Worm (Caenorhabditis elegans) whole organism, L1 larva: ENCODE results near the gene F11D11.21.

Experiments used
- C16A3.4 ChIP-seq: fragments of 150-350 bp; optimal IDR thresholded peaks from 2 replicates; lab custom pipeline; 2014; ENCODE audit warnings: missing biosample characterization, missing genetic modification characterization
- alr-1 ChIP-seq: fragments of 200-800 bp; sonication (Bioruptor generic); optimal IDR thresholded peaks from 2 replicates; lab custom pipeline; 2018; ENCODE audit warnings: borderline replicate concordance, mild to moderate bottlenecking, missing genetic modification characterization, missing compliant biosample characterization
- ceh-63 ChIP-seq: fragments of 200-800 bp; sonication (Bioruptor generic); optimal IDR thresholded peaks from 2 replicates; lab custom pipeline; 2018; ENCODE audit warnings: mild to moderate bottlenecking, missing genetic modification characterization, missing compliant biosample characterization
- ceh-8 ChIP-seq: fragments of 200-800 bp; sonication (Bioruptor generic); optimal IDR thresholded peaks from 2 replicates; lab custom pipeline; 2018; ENCODE audit warnings: mild to moderate bottlenecking, missing genetic modification characterization, moderate library complexity, missing compliant biosample characterization
- dsc-1 ChIP-seq: sonication (generic microtip); optimal IDR thresholded peaks from 2 replicates; lab custom pipeline; 2016; ENCODE audit warnings: mild to moderate bottlenecking, missing genetic modification characterization, missing compliant biosample characterization
- efl-1 ChIP-seq, 4 experiments: fragments of 150-350 bp; optimal IDR thresholded peaks in 3 of 4; peaks in 1 of 4; 1 replicate in 1 of 4; 2 replicates in 3 of 4; lab custom pipeline; 2014; ENCODE audit warnings: missing biosample characterization in 2 of 4, missing genetic modification characterization in 2 of 4, missing genetic modification reagents in 2 of 4
- egl-13 ChIP-seq: sonication (generic microtip); optimal IDR thresholded peaks from 2 replicates; lab custom pipeline; 2016; ENCODE audit warnings: missing genotype, missing genetic modification reagents, missing genetic modification characterization, missing compliant biosample characterization
- egl-27 ChIP-seq, 2 experiments: fragments of 150-350 bp in 1 of 2; sonication (generic microtip); optimal IDR thresholded peaks; 3 replicates each; lab custom pipeline; 2017 to 2018; ENCODE audit warnings: missing biosample characterization in 2 of 2, missing genetic modification characterization in 2 of 2, missing genetic modification reagents in 2 of 2
- fkh-4 ChIP-seq: sonication (generic microtip); optimal IDR thresholded peaks from 2 replicates; lab custom pipeline; 2016; ENCODE audit warnings: missing compliant biosample characterization, missing genetic modification characterization, borderline replicate concordance
- fkh-8 ChIP-seq: sonication (generic microtip); optimal IDR thresholded peaks from 2 replicates; lab custom pipeline; 2016; ENCODE audit warnings: mild to moderate bottlenecking, missing genetic modification characterization, missing compliant biosample characterization
- hlh-4 ChIP-seq: sonication (generic microtip); optimal IDR thresholded peaks from 2 replicates; lab custom pipeline; 2016; ENCODE audit warnings: mild to moderate bottlenecking, missing genetic modification characterization, missing compliant biosample characterization
- jun-1 ChIP-seq: fragments of 150-350 bp; optimal IDR thresholded peaks from 2 replicates; lab custom pipeline; 2014; ENCODE audit warnings: missing biosample characterization, missing genetic modification reagents, missing genetic modification characterization
- lsy-2 ChIP-seq, 2 experiments: fragments of 150-350 bp; optimal IDR thresholded peaks; 2 replicates each; lab custom pipeline; 2014; ENCODE audit warnings: missing biosample characterization in 2 of 2, missing genetic modification characterization in 2 of 2
- mab-9 ChIP-seq: fragments of 200-800 bp; sonication (Bioruptor generic); IDR thresholded peaks from 2 replicates; pipeline ENCODE4 v1.3.6; 2022; ENCODE audit warnings: missing genetic modification reagents, missing genetic modification characterization, missing compliant biosample characterization
- mdl-1 ChIP-seq, 2 experiments: fragments of 150-350 bp; optimal IDR thresholded peaks; 2 replicates each; lab custom pipeline; 2014 to 2017; ENCODE audit warnings: missing biosample characterization in 2 of 2, missing genetic modification characterization in 2 of 2, inconsistent platforms in 1 of 2
- nhr-19 ChIP-seq: fragments of 200-800 bp; sonication (Bioruptor generic); conservative IDR thresholded peaks from 2 replicates; pipeline ENCODE4 v1.3.6; 2022; ENCODE audit warnings: missing genetic modification characterization, missing compliant biosample characterization
- nhr-47 ChIP-seq: sonication (generic microtip); optimal IDR thresholded peaks from 2 replicates; lab custom pipeline; 2016; ENCODE audit warnings: mild to moderate bottlenecking, missing genetic modification characterization, moderate library complexity, missing compliant biosample characterization
- nhr-84 ChIP-seq: sonication (generic microtip); optimal IDR thresholded peaks from 2 replicates; lab custom pipeline; 2017; ENCODE audit warnings: missing biosample characterization, missing genetic modification characterization
- nhr-85 ChIP-seq: sonication (generic microtip); peaks from one replicate; lab custom pipeline; 2016; ENCODE audit warnings: missing genetic modification characterization, inconsistent platforms, missing compliant biosample characterization
- nhr-90 ChIP-seq: sonication (generic microtip); optimal IDR thresholded peaks from 2 replicates; lab custom pipeline; 2016; ENCODE audit warnings: mild to moderate bottlenecking, missing genetic modification characterization, missing compliant biosample characterization; ENCODE audit not compliant: poor library complexity
- pax-3 ChIP-seq: fragments of 200-800 bp; sonication (Bioruptor generic); optimal IDR thresholded peaks from 2 replicates; lab custom pipeline; 2018; ENCODE audit warnings: mild to moderate bottlenecking, missing genetic modification characterization, moderate library complexity, missing compliant biosample characterization
- snu-23 ChIP-seq: sonication (generic microtip); optimal IDR thresholded peaks from 2 replicates; lab custom pipeline; 2016; ENCODE audit warnings: missing genetic modification characterization, missing compliant biosample characterization
- sox-4 ChIP-seq: sonication (generic microtip); optimal IDR thresholded peaks from 2 replicates; lab custom pipeline; 2016; ENCODE audit warnings: missing genetic modification characterization, missing compliant biosample characterization
- sptf-1 ChIP-seq: fragments of 150-350 bp; optimal IDR thresholded peaks from 2 replicates; lab custom pipeline; 2014; ENCODE audit warnings: missing biosample characterization, missing genetic modification characterization
- swsn-7 ChIP-seq: sonication (generic microtip); optimal IDR thresholded peaks from 2 replicates; lab custom pipeline; 2016; ENCODE audit warnings: missing genetic modification characterization, missing compliant biosample characterization
- unc-62 ChIP-seq: fragments of 150-350 bp; optimal IDR thresholded peaks from 2 replicates; lab custom pipeline; 2014; ENCODE audit warnings: missing biosample characterization, missing genetic modification reagents, missing genetic modification characterization
- unc-98 ChIP-seq: fragments of 200-800 bp; sonication (Bioruptor generic); IDR thresholded peaks from 2 replicates; pipeline ENCODE4 v1.3.6; 2022; ENCODE audit warnings: missing genetic modification characterization, missing compliant biosample characterization
- vab-15 ChIP-seq: sonication (generic microtip); optimal IDR thresholded peaks from 2 replicates; lab custom pipeline; 2017; ENCODE audit warnings: missing genotype, mild to moderate bottlenecking, missing genetic modification characterization, missing compliant biosample characterization
- zag-1 ChIP-seq: fragments of 150-350 bp; optimal IDR thresholded peaks from 2 replicates; lab custom pipeline; 2014; ENCODE audit warnings: missing biosample characterization, missing genetic modification characterization
- zip-4 ChIP-seq: fragments of 200-800 bp; sonication (Bioruptor generic); optimal IDR thresholded peaks from 2 replicates; lab custom pipeline; 2018; ENCODE audit warnings: mild to moderate bottlenecking, missing genetic modification characterization, moderate library complexity, missing compliant biosample characterization
- ztf-4 ChIP-seq: fragments of 150-350 bp; optimal IDR thresholded peaks from 2 replicates; lab custom pipeline; 2014; ENCODE audit warnings: missing biosample characterization, missing genetic modification characterization

F11D11.21 gene

DNA sequence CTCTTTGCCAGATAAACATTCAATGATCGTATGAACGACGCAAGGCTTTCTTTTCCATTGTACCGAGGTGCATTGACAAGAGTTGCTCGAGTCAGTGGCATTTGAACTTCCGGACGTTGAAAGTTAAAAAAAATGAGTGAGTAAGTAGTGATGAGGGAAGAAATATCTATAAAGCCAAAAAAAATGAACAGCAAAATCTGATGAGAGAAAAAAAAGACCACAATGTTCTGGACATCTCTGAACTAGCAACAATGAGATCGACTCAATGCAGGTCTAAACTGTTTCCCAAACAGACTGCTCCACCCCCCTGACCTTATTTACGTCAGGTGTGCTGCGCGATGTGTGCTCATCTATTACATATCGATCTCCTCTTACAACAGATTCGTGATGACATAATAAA, at the start of gene F11D11.21, which contains the start of gene F11D11.12:
TSS of gene F11D11.21 (minus strand) at position 101 of the 400 bp plus-strand sequence.
TSS of gene F11D11.12 (minus strand) at position 238 of the 400 bp plus-strand sequence.
- TF ChIP-seq vab-15 = no peak
- no peak for TF ChIP-seq ceh-8 (GFP tag; lab: Kevin White, UChicago)
- no peak for TF ChIP-seq mdl-1 (tag; optimal IDR thresholded peaks at IDR 0.05; lab: Kevin White, UChicago)
- TF ChIP-seq hlh-4 = no peak
- TF ChIP-seq, all 84 proteins: peak for 0

DNA sequence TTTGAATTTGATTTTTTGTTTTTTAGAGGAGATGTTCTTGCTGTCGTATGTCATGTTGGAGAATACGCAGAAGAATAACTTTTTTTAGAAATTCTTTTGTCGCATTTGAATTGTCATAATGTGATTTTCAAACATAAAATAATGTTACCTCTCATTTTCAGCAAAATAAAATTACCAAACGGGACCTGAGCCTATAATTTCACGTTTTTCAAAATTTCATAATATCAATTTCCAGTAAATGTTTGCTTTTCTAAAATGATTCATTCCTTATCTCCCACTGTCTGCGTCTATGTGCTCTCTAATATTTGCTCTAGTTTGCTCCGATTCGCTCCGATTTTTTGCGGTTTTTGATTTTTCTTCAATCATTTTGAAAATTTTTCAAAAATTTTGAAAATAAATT, 40.3 kb upstream of the F11D11.21 start, which contains the start of gene nhr-231:
TSS of gene nhr-231 (plus strand) at position 301 of the 400 bp plus-strand sequence.
- TF ChIP-seq pax-3 (tag; lab: Kevin White, UChicago) (no peak), egl-27 (tag; optimal IDR thresholded peaks at IDR 0.05; lab: Kevin White, UChicago) (no peak), nhr-85 (tag; lab: Kevin White, UChicago) (no peak), nhr-90 (no peak), mdl-1 (tag; optimal IDR thresholded peaks at IDR 0.05; lab: Kevin White, UChicago) (no peak), zag-1 (no peak), vab-15 (no peak), jun-1 (no peak), alr-1 (tag; lab: Kevin White, UChicago) (no peak), ceh-8 (GFP tag; lab: Kevin White, UChicago) (no peak), fkh-4 (tag; lab: Kevin White, UChicago) (no peak), dsc-1 (no peak), fkh-8 (no peak), unc-62 (no peak), snu-23 (GFP tag; lab: Kevin White, UChicago) (no peak)
- TF ChIP-seq, all 84 proteins: peak for 0

DNA sequence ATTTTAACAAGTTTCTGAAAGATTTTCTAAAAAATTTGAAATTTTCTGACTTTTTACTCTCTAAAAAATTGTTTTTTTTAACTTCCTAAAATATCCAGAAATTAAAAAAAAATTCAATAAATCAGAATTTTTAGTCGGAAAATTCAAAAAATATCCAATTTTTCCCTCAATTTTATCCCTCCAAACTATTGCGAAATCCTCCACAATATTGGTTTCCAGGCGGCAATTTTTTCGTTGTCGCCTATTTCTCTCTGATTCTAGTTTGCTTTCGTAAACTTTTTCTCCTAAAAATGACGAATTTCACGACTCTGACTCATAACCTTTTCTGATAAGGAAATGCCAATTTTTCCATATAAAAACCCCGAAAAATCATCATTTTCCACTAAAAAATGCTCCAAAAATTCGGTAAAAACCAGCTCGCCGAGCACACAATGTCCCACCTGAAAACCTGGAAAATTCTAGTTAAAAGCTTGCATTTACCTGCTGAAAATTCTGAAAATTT, 37.1 kb upstream of the F11D11.21 start, which contains the start of gene Y17D7B.2:
TSS of gene Y17D7B.2 (plus strand) at position 323 of the 502 bp plus-strand sequence.
- TF ChIP-seq zip-4 (GFP tag; lab: Kevin White, UChicago) (peak; percentile 36), fkh-4 (tag; lab: Kevin White, UChicago) (no peak), sptf-1 (tag; lab: Kevin White, UChicago) (no peak)

- no peak for TF ChIP-seq ceh-63 (GFP tag; lab: Kevin White, UChicago)
- TF ChIP-seq swsn-7 = no peak
- no peak for TF ChIP-seq sptf-1 (tag; lab: Kevin White, UChicago)
- TF ChIP-seq egl-13 = no peak
- TF ChIP-seq nhr-19 (GFP tag; lab: Robert Waterston, UW) = no peak
- no peak for TF ChIP-seq mab-9 (GFP tag; lab: Robert Waterston, UW)
- no peak for TF ChIP-seq unc-98 (GFP tag; lab: Robert Waterston, UW)
- TF ChIP-seq C16A3.4 (tag; lab: Kevin White, UChicago) = no peak
- TF ChIP-seq ztf-4 (tag; lab: Kevin White, UChicago) = no peak
Measured at ce11 chrV:18786694-18787093, 36.3 kb upstream of the F11D11.21 start, which contains the start of gene Y17D7B.3. TSS of gene Y17D7B.3 (minus strand) at chrV:18786794.

ce11 chrV:18783474-18783873, 33.1 kb upstream of the F11D11.21 start, which contains the start of gene Y17D7B.10:
TSS of gene Y17D7B.10 (plus strand) at chrV:18783716.
- TF ChIP-seq efl-1 (optimal IDR thresholded peaks at IDR 0.05; lab: Kevin White, UChicago) (no peak), efl-1 (GFP tag; optimal IDR thresholded peaks at IDR 0.05 in 1 of 2; lab: Kevin White, UChicago) (peak in 1 of 2 experiments; percentile 89), fkh-8 (peak; percentile 64), dsc-1 (peak; percentile 25), nhr-84 (tag; lab: Kevin White, UChicago) (no peak), sox-4 (tag; lab: Kevin White, UChicago) (peak; percentile 1), lsy-2 (tag; optimal IDR thresholded peaks at IDR 0.05; lab: Kevin White, UChicago) (no peak), nhr-47 (peak; percentile 35)
- TF ChIP-seq, all 84 proteins: peak for 5
